Fruit fly (Drosophila melanogaster): ENCODE measurements around the gene Atg3.

The Atg3 gene

DNA sequence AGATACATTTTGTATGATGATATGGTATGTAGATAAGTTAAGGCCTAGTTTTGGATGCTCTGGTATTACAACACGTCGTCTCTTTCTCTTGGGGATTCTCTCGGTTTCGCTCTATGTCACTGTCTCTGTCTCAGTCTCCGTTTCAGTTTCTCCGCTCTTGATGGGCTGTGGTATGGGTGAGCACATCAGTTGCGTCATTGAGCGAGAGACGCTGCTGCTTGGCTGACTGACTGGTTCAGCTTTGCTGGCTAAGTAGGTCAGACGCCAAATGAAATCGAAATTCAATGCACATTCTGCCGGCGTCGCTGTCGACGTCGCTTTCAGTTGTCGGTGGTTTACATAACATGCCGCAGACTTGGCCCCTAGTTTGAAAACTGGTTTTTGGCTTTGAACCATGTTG is 5.3 kb downstream of the Atg3 start (continued):
- TF ChIP-seq CG31388 (GFP tag; optimal IDR thresholded peaks at IDR 0.05) (no peak), sd (tag; optimal IDR thresholded peaks at IDR 0.05) (peak; percentile 53), sqz (GFP tag; optimal IDR thresholded peaks at IDR 0.05) (no peak), pros (GFP tag; optimal IDR thresholded peaks at IDR 0.05) (peak; percentile 63), pzg (GFP tag; optimal IDR thresholded peaks at IDR 0.05) (no peak), CG34376 (GFP tag; optimal IDR thresholded peaks at IDR 0.05) (no peak), Sox100B (GFP tag; optimal IDR thresholded peaks at IDR 0.05) (no peak), oc (tag; optimal IDR thresholded peaks at IDR 0.05) (no peak), CG3726 (GFP tag; IDR thresholded peaks at IDR 0.05) (no peak), Ravus (GFP tag; IDR thresholded peaks at IDR 0.05) (0 out of 2 replicates have a peak, but pooled peaks have one; percentile 3), CG4707 (GFP tag; optimal IDR thresholded peaks at IDR 0.05) (no peak), CG6854 (GFP tag; optimal IDR thresholded peaks at IDR 0.05) (no peak), fd96Cb (tag; optimal IDR thresholded peaks at IDR 0.05) (no peak), CG8765 (GFP tag; IDR thresholded peaks at IDR 0.05) (no peak), hkb (optimal IDR thresholded peaks at IDR 0.05) (no peak), hkb (GFP tag; IDR thresholded peaks at IDR 0.05) (peak; percentile 28; the same call in 1 of the 2 replicates), CG12219 (GFP tag; optimal IDR thresholded peaks at IDR 0.05) (peak; percentile 22), CG17361 (GFP tag; IDR thresholded peaks at IDR 0.05) (no peak), exex (tag; optimal IDR thresholded peaks at IDR 0.05) (no peak), CG16779 (GFP tag; IDR thresholded peaks at IDR 0.05) (no peak), HHEX (GFP tag; optimal IDR thresholded peaks at IDR 0.05) (no peak), bsh (GFP tag; optimal IDR thresholded peaks at IDR 0.05) (peak in 1 of 2 experiments; percentile 0), dan (GFP tag; IDR thresholded peaks at IDR 0.05) (no peak), Sox102F (GFP tag; optimal IDR thresholded peaks at IDR 0.05) (no peak), hb (GFP tag; IDR thresholded peaks at IDR 0.05; ENCODE audit: partially characterized antibody) (no peak), CG9727 (GFP tag; optimal IDR thresholded peaks at IDR 0.05) (no peak), MBD-R2 (GFP tag; IDR thresholded peaks at IDR 0.05) (no peak), Dip3 (GFP tag; optimal IDR thresholded peaks at IDR 0.05) (no peak), CG31224 (GFP tag; IDR thresholded peaks at IDR 0.05) (no peak), CG12391 (tag; optimal IDR thresholded peaks at IDR 0.05) (no peak), Sin3A (optimal IDR thresholded peaks at IDR 0.05) (no peak), CG7372 (GFP tag; IDR thresholded peaks at IDR 0.05) (no peak), CG10543 (GFP tag; optimal IDR thresholded peaks at IDR 0.05) (no peak), yki (optimal IDR thresholded peaks at IDR 0.05) (peak; percentile 19), dm (GFP tag; optimal IDR thresholded peaks at IDR 0.05) (no peak), p53 (GFP tag; optimal IDR thresholded peaks at IDR 0.05) (no peak), Xbp1 (GFP tag; optimal IDR thresholded peaks at IDR 0.05) (no peak), hbn (GFP tag; IDR thresholded peaks at IDR 0.05; ENCODE audit: partially characterized antibody) (no peak), nerfin-2 (GFP tag; IDR thresholded peaks at IDR 0.05; ENCODE audit: partially characterized antibody) (no peak), B-H1 (GFP tag; IDR thresholded peaks at IDR 0.05) (no peak), tll (GFP tag; optimal IDR thresholded peaks at IDR 0.05) (no peak), CG14860 (GFP tag; IDR thresholded peaks at IDR 0.05; ENCODE audit: partially characterized antibody) (no peak), CG2116 (GFP tag; optimal IDR thresholded peaks at IDR 0.05) (no peak), CG3995 (GFP tag; optimal IDR thresholded peaks at IDR 0.05) (no peak), CG42726 (GFP tag; IDR thresholded peaks at IDR 0.05; ENCODE audit: partially characterized antibody) (no peak), ato (GFP tag; IDR thresholded peaks at IDR 0.05; ENCODE audit: partially characterized antibody) (no peak), sob (GFP tag; IDR thresholded peaks at IDR 0.05) (peak; percentile 33; the same call in 1 of the 2 replicates), en (GFP tag; optimal IDR thresholded peaks at IDR 0.05) (no peak), pan (optimal IDR thresholded peaks at IDR 0.05) (no peak), pan (GFP tag; optimal IDR thresholded peaks at IDR 0.05 in 1 of 2, IDR thresholded peaks at IDR 0.05 in 1 of 2) (no peak), Kr (GFP tag; optimal IDR thresholded peaks at IDR 0.05) (no peak), Fer3 (tag; optimal IDR thresholded peaks at IDR 0.05) (no peak)

All from whole organism, embryonic.